Worm (Caenorhabditis elegans) whole organism, L2 larva: Measurements from ENCODE around the gene fbxb-105.
A peak's percentile ranks its signal among the peaks of the same experiment; 100 is the strongest.

Source experiments
- C34F6.9 ChIP-seq: fragments of 150-350 bp; optimal IDR thresholded peaks from 2 replicates; lab custom pipeline; 2014; ENCODE audit warnings: missing biosample characterization, missing genetic modification characterization
- F13H6.1 ChIP-seq: sonication (generic microtip); optimal IDR thresholded peaks from 2 replicates; lab custom pipeline; 2016; ENCODE audit warnings: missing genetic modification characterization, missing compliant biosample characterization
- R02D3.7 ChIP-seq: fragments of 150-350 bp; optimal IDR thresholded peaks from 2 replicates; lab custom pipeline; 2014; ENCODE audit warnings: missing biosample characterization, missing genetic modification characterization
- Y55F3AM.14 ChIP-seq: fragments of 200-800 bp; sonication (Bioruptor generic); optimal IDR thresholded peaks from 2 replicates; lab custom pipeline; 2018; ENCODE audit warnings: mild to moderate bottlenecking, missing genetic modification characterization, missing compliant biosample characterization
- ZK546.5 ChIP-seq: sonication (generic microtip); optimal IDR thresholded peaks from 2 replicates; lab custom pipeline; 2017; ENCODE audit warnings: missing biosample characterization, missing genetic modification characterization
- alr-1 ChIP-seq: fragments of 150-350 bp; optimal IDR thresholded peaks from 2 replicates; lab custom pipeline; 2014; ENCODE audit warnings: missing biosample characterization, missing genetic modification characterization
- aly-2 ChIP-seq: fragments of 150-350 bp; optimal IDR thresholded peaks from 2 replicates; lab custom pipeline; 2014; ENCODE audit warnings: missing biosample characterization, missing genetic modification characterization
- ama-1 ChIP-seq: fragments of 150-350 bp; optimal IDR thresholded peaks from 2 replicates; lab custom pipeline; 2018; ENCODE audit warnings: inconsistent platforms
- blmp-1 ChIP-seq: sonication (generic microtip); optimal IDR thresholded peaks from 2 replicates; lab custom pipeline; 2017; ENCODE audit warnings: missing genetic modification characterization, mild to moderate bottlenecking, missing compliant biosample characterization, antibody characterized with exemption, moderate library complexity; ENCODE audit not compliant: insufficient read depth
- ceh-16 ChIP-seq: fragments of 150-350 bp; optimal IDR thresholded peaks from 2 replicates; lab custom pipeline; 2014; ENCODE audit warnings: missing biosample characterization, missing genetic modification characterization
- ceh-82 ChIP-seq: fragments of 150-350 bp; optimal IDR thresholded peaks from 2 replicates; lab custom pipeline; 2014; ENCODE audit warnings: missing biosample characterization, missing genetic modification characterization
- crh-2 ChIP-seq: sonication (generic microtip); optimal IDR thresholded peaks from 2 replicates; lab custom pipeline; 2017; ENCODE audit warnings: missing biosample characterization, missing genetic modification characterization
- dmd-4 ChIP-seq: sonication (generic microtip); optimal IDR thresholded peaks from 2 replicates; lab custom pipeline; 2017; ENCODE audit warnings: missing biosample characterization, missing genetic modification characterization
- egl-27 ChIP-seq: sonication (generic microtip); optimal IDR thresholded peaks from 3 replicates; lab custom pipeline; 2017; ENCODE audit warnings: missing biosample characterization, missing genetic modification reagents, missing genetic modification characterization
- elt-1 ChIP-seq: fragments of 150-350 bp; optimal IDR thresholded peaks from 2 replicates; lab custom pipeline; 2014; ENCODE audit warnings: missing biosample characterization, missing genetic modification characterization
- elt-3 ChIP-seq: sonication (generic microtip); optimal IDR thresholded peaks from 2 replicates; lab custom pipeline; 2017; ENCODE audit warnings: missing biosample characterization, missing genetic modification characterization
- fos-1 ChIP-seq: fragments of 150-350 bp; optimal IDR thresholded peaks from 2 replicates; lab custom pipeline; 2014; ENCODE audit warnings: missing biosample characterization, missing genetic modification characterization
- gmeb-1 ChIP-seq: fragments of 150-350 bp; optimal IDR thresholded peaks from 2 replicates; lab custom pipeline; 2014; ENCODE audit warnings: missing biosample characterization, missing genetic modification characterization
- lin-11 ChIP-seq: fragments of 150-350 bp; sonication (generic microtip); optimal IDR thresholded peaks from 2 replicates; lab custom pipeline; 2014; ENCODE audit warnings: missing biosample characterization, missing genetic modification characterization, inconsistent platforms, mixed read lengths
- lin-13 ChIP-seq: fragments of 150-350 bp; optimal IDR thresholded peaks from 2 replicates; lab custom pipeline; 2014; ENCODE audit warnings: missing biosample characterization, missing genetic modification reagents, missing genetic modification characterization
- lin-39 ChIP-seq: fragments of 150-350 bp; optimal IDR thresholded peaks from 2 replicates; lab custom pipeline; 2014; ENCODE audit warnings: missing biosample characterization, missing genetic modification reagents, missing genetic modification characterization
- lsy-2 ChIP-seq, 2 experiments: fragments of 150-350 bp in 1 of 2; sonication (generic microtip) in 1 of 2; optimal IDR thresholded peaks; 2 replicates each; lab custom pipeline; 2014 to 2017; ENCODE audit warnings: missing biosample characterization in 2 of 2, missing genetic modification characterization in 2 of 2
- mab-5 ChIP-seq: fragments of 150-350 bp; optimal IDR thresholded peaks from 2 replicates; lab custom pipeline; 2014; ENCODE audit warnings: missing biosample characterization, missing genetic modification characterization
- mbf-1 ChIP-seq: sonication (generic microtip); optimal IDR thresholded peaks from 2 replicates; lab custom pipeline; 2017; ENCODE audit warnings: missing biosample characterization, missing genetic modification characterization
- mdl-1 ChIP-seq, 2 experiments: fragments of 150-350 bp in 1 of 2; sonication (generic microtip) in 1 of 2; optimal IDR thresholded peaks; 2 replicates each; lab custom pipeline; 2017; ENCODE audit warnings: missing biosample characterization in 2 of 2, missing genetic modification characterization in 2 of 2
- nhr-10 ChIP-seq: sonication (generic microtip); optimal IDR thresholded peaks from 2 replicates; lab custom pipeline; 2017; ENCODE audit warnings: missing biosample characterization, missing genetic modification characterization
- nhr-11 ChIP-seq: fragments of 150-350 bp; optimal IDR thresholded peaks from 2 replicates; lab custom pipeline; 2014; ENCODE audit warnings: missing biosample characterization, missing genetic modification characterization
- nhr-12 ChIP-seq: fragments of 150-350 bp; optimal IDR thresholded peaks from 2 replicates; lab custom pipeline; 2014; ENCODE audit warnings: missing biosample characterization, missing genetic modification characterization
- nhr-129 ChIP-seq: fragments of 150-350 bp; optimal IDR thresholded peaks from 2 replicates; lab custom pipeline; 2014; ENCODE audit warnings: missing biosample characterization, missing genetic modification characterization
- nhr-21 ChIP-seq: fragments of 150-350 bp; optimal IDR thresholded peaks from 2 replicates; lab custom pipeline; 2014; ENCODE audit warnings: missing biosample characterization, missing genetic modification characterization
- nhr-23 ChIP-seq: fragments of 150-350 bp; optimal IDR thresholded peaks from 2 replicates; lab custom pipeline; 2014; ENCODE audit warnings: missing biosample characterization, missing genetic modification reagents, missing genetic modification characterization
- nhr-237 ChIP-seq: fragments of 150-350 bp; optimal IDR thresholded peaks from 2 replicates; lab custom pipeline; 2014; ENCODE audit warnings: missing biosample characterization, missing genetic modification characterization
- nhr-25 ChIP-seq: fragments of 150-350 bp; sonication (generic microtip); optimal IDR thresholded peaks from 3 replicates; lab custom pipeline; 2014; ENCODE audit warnings: missing biosample characterization, missing genetic modification characterization
- nhr-6 ChIP-seq: fragments of 150-350 bp; optimal IDR thresholded peaks from 2 replicates; lab custom pipeline; 2014; ENCODE audit warnings: missing biosample characterization, missing genetic modification characterization
- nhr-77 ChIP-seq: fragments of 150-350 bp; optimal IDR thresholded peaks from 2 replicates; lab custom pipeline; 2014; ENCODE audit warnings: missing biosample characterization, missing genetic modification characterization
- peb-1 ChIP-seq: fragments of 150-350 bp; optimal IDR thresholded peaks from 2 replicates; lab custom pipeline; 2014; ENCODE audit warnings: missing biosample characterization, missing genetic modification characterization
- sem-4 ChIP-seq: fragments of 150-350 bp; optimal IDR thresholded peaks from 2 replicates; lab custom pipeline; 2014; ENCODE audit warnings: missing biosample characterization, missing genetic modification reagents, missing genetic modification characterization
- skn-1 ChIP-seq: sonication (generic microtip); optimal IDR thresholded peaks from 2 replicates; lab custom pipeline; 2017; ENCODE audit warnings: missing biosample characterization, missing genetic modification characterization
- sma-3 ChIP-seq: sonication (generic microtip); optimal IDR thresholded peaks from 2 replicates; lab custom pipeline; 2016; ENCODE audit warnings: missing genetic modification reagents, missing genetic modification characterization, missing compliant biosample characterization
- sma-9 ChIP-seq, 2 experiments: fragments of 150-350 bp in 1 of 2; sonication (generic microtip) in 1 of 2; optimal IDR thresholded peaks; 2 replicates each; lab custom pipeline; 2014 to 2016; ENCODE audit warnings: missing genetic modification characterization in 2 of 2, mild to moderate bottlenecking in 1 of 2, missing biosample characterization in 1 of 2, missing compliant biosample characterization in 1 of 2, missing genetic modification reagents in 1 of 2, moderate library complexity in 1 of 2
- snpc-4 ChIP-seq: fragments of 150-350 bp; optimal IDR thresholded peaks from 2 replicates; lab custom pipeline; 2014; ENCODE audit warnings: missing biosample characterization, missing genetic modification characterization
- unc-39 ChIP-seq: fragments of 150-350 bp; optimal IDR thresholded peaks from 2 replicates; lab custom pipeline; 2014; ENCODE audit warnings: missing biosample characterization, missing genetic modification characterization
- unc-55 ChIP-seq: fragments of 150-350 bp; sonication (generic microtip); optimal IDR thresholded peaks from 3 replicates; lab custom pipeline; 2014; ENCODE audit warnings: missing biosample characterization, missing genetic modification reagents, missing genetic modification characterization
- unc-62 ChIP-seq: fragments of 150-350 bp; optimal IDR thresholded peaks from 2 replicates; lab custom pipeline; 2014; ENCODE audit warnings: missing biosample characterization, missing genetic modification reagents, missing genetic modification characterization
- zag-1 ChIP-seq: fragments of 150-350 bp; optimal IDR thresholded peaks from 2 replicates; lab custom pipeline; 2014; ENCODE audit warnings: missing biosample characterization, missing genetic modification characterization
- ztf-1 ChIP-seq: fragments of 200-800 bp; sonication (Bioruptor generic); conservative IDR thresholded peaks from 2 replicates; pipeline ENCODE4 v1.3.6; 2022; ENCODE audit warnings: missing genetic modification characterization, missing compliant biosample characterization
- ztf-11 ChIP-seq: sonication (generic microtip); optimal IDR thresholded peaks from 2 replicates; lab custom pipeline; 2017; ENCODE audit warnings: missing biosample characterization, missing genetic modification characterization
- ztf-4 ChIP-seq: fragments of 150-350 bp; optimal IDR thresholded peaks from 2 replicates; lab custom pipeline; 2014; ENCODE audit warnings: missing biosample characterization, missing genetic modification characterization

Gene fbxb-105

DNA sequence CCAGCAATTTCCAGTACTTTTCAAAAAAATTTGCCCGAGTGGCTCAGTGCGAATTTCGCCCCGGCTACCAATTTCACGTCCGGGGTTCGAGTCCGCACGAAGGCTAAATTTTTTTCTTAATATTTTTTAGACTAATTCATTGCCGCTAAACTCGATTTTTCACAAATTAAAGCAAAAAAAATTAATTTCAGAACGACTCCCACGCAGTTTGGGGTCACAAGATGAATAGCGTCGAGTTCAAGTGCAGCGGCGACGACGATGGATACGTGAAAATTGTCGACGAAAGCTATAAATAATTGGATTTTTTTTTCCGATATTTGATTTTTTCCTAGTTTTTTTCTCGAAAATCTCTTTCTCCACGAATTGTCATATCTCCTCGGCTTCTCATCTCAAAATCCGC, 19.4 kb downstream of the fbxb-105 start:
- TF ChIP-seq ZK546.5 (no peak), alr-1 (tag; lab: Kevin White, UChicago) (no peak), unc-39 (no peak), snpc-4 (no peak), aly-2 (tag; lab: Kevin White, UChicago) (no peak), sem-4 (no peak), nhr-237 (tag; lab: Kevin White, UChicago) (no peak), C34F6.9 (tag; lab: Kevin White, UChicago) (no peak), peb-1 (tag; lab: Kevin White, UChicago) (no peak), crh-2 (tag; lab: Kevin White, UChicago) (no peak), Y55F3AM.14 (no peak), fos-1 (tag; lab: Kevin White, UChicago) (no peak)

ce11 chrII:2749595-2750048, 21.1 kb downstream of the fbxb-105 start, which contains the start of gene F29A7.4:
TSS of gene F29A7.4 (plus strand) at chrII:2749998.
- TF ChIP-seq fos-1 (tag; lab: Kevin White, UChicago), result peak; percentile 72
- no peak for TF ChIP-seq Y55F3AM.14

DNA sequence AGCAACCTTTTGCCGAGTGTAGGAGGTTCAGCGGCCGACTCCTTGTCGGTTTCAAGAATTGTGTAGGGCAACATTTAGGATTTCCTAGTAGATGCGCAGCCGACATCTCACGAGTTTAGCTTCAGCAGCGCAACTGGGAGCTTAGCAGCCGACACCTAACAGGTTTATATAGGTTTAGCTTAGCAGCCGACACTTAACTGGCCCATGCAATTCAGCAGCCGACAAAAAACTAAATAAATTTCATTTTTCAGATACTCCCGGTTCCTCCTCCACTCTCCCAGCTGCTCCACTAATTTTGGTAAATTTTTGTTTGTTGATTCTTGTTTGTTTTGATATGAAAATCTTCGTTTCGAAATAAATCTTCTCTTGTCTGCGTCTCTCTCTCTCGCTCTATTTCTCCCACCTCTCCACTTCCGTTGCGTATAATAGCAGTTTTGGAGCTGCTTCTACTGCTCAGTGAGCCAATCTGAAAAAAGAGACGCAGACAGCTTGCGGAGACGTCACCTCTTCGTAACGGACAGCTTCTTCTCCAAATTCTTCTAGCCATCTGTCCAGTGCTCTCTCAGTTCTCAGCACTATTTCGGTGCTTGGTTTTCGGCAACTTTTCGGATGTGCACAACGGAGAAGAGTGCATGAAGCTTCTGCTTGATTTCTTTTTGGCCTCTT, 22.6 kb downstream of the fbxb-105 start:
- TF ChIP-seq ceh-82 (tag; lab: Kevin White, UChicago) (peak; percentile 56), nhr-77 (no peak), Y55F3AM.14 (no peak), nhr-10 (tag; lab: Kevin White, UChicago) (no peak), F13H6.1 (tag; lab: Kevin White, UChicago) (peak; percentile 74), ztf-11 (tag; lab: Kevin White, UChicago) (no peak), peb-1 (tag; lab: Kevin White, UChicago) (no peak), unc-39 (no peak), nhr-23 (tag; lab: Kevin White, UChicago) (no peak), snpc-4 (peak; percentile 65), gmeb-1 (tag; lab: Kevin White, UChicago) (no peak), nhr-21 (tag; lab: Kevin White, UChicago) (no peak), nhr-237 (tag; lab: Kevin White, UChicago) (no peak), elt-1 (tag; lab: Kevin White, UChicago) (no peak), nhr-12 (no peak), lin-39 (tag; lab: Kevin White, UChicago) (no peak), unc-62 (no peak), fos-1 (tag; lab: Kevin White, UChicago) (no peak), alr-1 (tag; lab: Kevin White, UChicago) (no peak), ama-1 (no peak), ztf-1 (GFP tag; lab: Robert Waterston, UW) (no peak), sem-4 (no peak), ztf-4 (tag; lab: Kevin White, UChicago) (no peak), mab-5 (peak; percentile 29), nhr-11 (no peak), mbf-1 (no peak), sma-3 (GFP tag; lab: Kevin White, UChicago) (no peak), nhr-129 (tag; lab: Kevin White, UChicago) (peak; percentile 73), sma-9 (GFP tag; optimal IDR thresholded peaks at IDR 0.05; lab: Kevin White, UChicago) (no peak), sma-9 (tag; optimal IDR thresholded peaks at IDR 0.05; lab: Kevin White, UChicago) (no peak), zag-1 (tag; lab: Kevin White, UChicago) (peak; percentile 82), R02D3.7 (tag; lab: Kevin White, UChicago) (no peak), skn-1 (no peak), nhr-25 (tag; lab: Kevin White, UChicago) (no peak), mdl-1 (tag; optimal IDR thresholded peaks at IDR 0.05; lab: Kevin White, UChicago) (peak in 1 of 2 experiments; percentile 41), ceh-16 (tag; lab: Kevin White, UChicago) (no peak), aly-2 (tag; lab: Kevin White, UChicago) (no peak), ZK546.5 (no peak), lsy-2 (tag; optimal IDR thresholded peaks at IDR 0.05; lab: Kevin White, UChicago) (peak; percentile 22 to 68), C34F6.9 (tag; lab: Kevin White, UChicago) (peak; percentile 90), nhr-6 (peak; percentile 15), elt-3 (tag; lab: Kevin White, UChicago) (no peak), crh-2 (tag; lab: Kevin White, UChicago) (peak; percentile 28), blmp-1 (no peak), unc-55 (GFP tag; lab: Kevin White, UChicago) (peak; percentile 87), lin-11 (tag; lab: Kevin White, UChicago) (peak; percentile 45), dmd-4 (tag; lab: Kevin White, UChicago) (no peak), lin-13 (no peak), egl-27 (tag; lab: Kevin White, UChicago) (peak; percentile 23)
